Worm (Caenorhabditis elegans) whole organism, midembryonic: ENCODE measurements around the gene F47B10.3.

ENCODE experiments used
- flt-1 ChIP-seq: fragments of 200-800 bp; sonication (Bioruptor generic); IDR thresholded peaks from 2 replicates; pipeline ENCODE4 v1.3.6; 2022; ENCODE audit warnings: missing genetic modification characterization, missing compliant biosample characterization
- klf-2 ChIP-seq: fragments of 200-800 bp; sonication (Bioruptor generic); conservative IDR thresholded peaks from 2 replicates; pipeline ENCODE4 v1.3.6; 2022; ENCODE audit warnings: missing genetic modification reagents, missing genetic modification characterization, missing compliant biosample characterization

- no peak for TF ChIP-seq klf-2 (GFP tag; lab: Robert Waterston, UW)
- no peak for TF ChIP-seq flt-1 (GFP tag; lab: Robert Waterston, UW)
These were observed 40.1 kb downstream of the F47B10.3 start for ce11 chrX:10932087-10932486.
